Worm (Caenorhabditis elegans): Measurements from ENCODE around the gene rml-1.

DNA sequence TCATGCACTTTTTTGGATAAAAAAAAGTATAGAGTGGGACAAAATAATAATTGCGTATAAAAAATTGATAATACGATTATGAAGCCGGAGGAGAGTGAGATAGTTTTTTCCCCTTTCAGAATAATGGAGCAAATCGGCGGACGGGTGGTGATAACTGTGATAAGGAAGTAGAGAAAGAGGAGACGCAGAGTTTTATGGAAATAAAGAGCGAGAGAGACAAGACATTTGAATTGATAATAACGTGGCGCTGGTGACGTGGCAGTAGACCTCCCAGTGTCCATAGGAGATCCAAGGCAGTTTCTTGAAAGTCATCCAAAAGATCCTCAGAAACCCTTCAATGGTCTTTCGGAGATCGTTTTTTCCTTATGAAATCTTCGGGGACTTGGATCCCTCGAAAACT, 34.1 kb downstream of the rml-1 start:
- no peak for TF ChIP-seq lsy-2 (tag; optimal IDR thresholded peaks at IDR 0.05)
- TF ChIP-seq zag-1 (tag; optimal IDR thresholded peaks at IDR 0.05) = no peak
- TF ChIP-seq ztf-4 (tag; optimal IDR thresholded peaks at IDR 0.05) = no peak
- no peak for TF ChIP-seq tbx-2 (tag; optimal IDR thresholded peaks at IDR 0.05)
- no peak for TF ChIP-seq unc-30 (tag; optimal IDR thresholded peaks at IDR 0.05)
- TF ChIP-seq lin-39 (tag; optimal IDR thresholded peaks at IDR 0.05) = no peak
- no peak for TF ChIP-seq efl-1 (optimal IDR thresholded peaks at IDR 0.05)
- peak in 1 of 2 experiments; percentile 62 for TF ChIP-seq efl-1 (GFP tag; optimal IDR thresholded peaks at IDR 0.05 in 1 of 2)
- no peak for TF ChIP-seq aha-1 (tag; optimal IDR thresholded peaks at IDR 0.05)
- no peak for TF ChIP-seq snpc-4 (tag; optimal IDR thresholded peaks at IDR 0.05)
- TF ChIP-seq ceh-63 (GFP tag; optimal IDR thresholded peaks at IDR 0.05) = no peak
- TF ChIP-seq fkh-10 (GFP tag; optimal IDR thresholded peaks at IDR 0.05) = no peak
- TF ChIP-seq rnt-1 (tag; optimal IDR thresholded peaks at IDR 0.05) = no peak
- TF ChIP-seq mdl-1 (tag; optimal IDR thresholded peaks at IDR 0.05) = no peak
- TF ChIP-seq mep-1 (tag; optimal IDR thresholded peaks at IDR 0.05) = no peak
